Worm (Caenorhabditis elegans) whole organism, L4 larva: ENCODE measurements around the gene ncs-6.

Source experiments
- D1046.2 ChIP-seq: fragments of 200-800 bp; sonication (Bioruptor generic); IDR thresholded peaks from 2 replicates; pipeline ENCODE4 v1.3.6; 2022; ENCODE audit warnings: missing genetic modification characterization, missing compliant biosample characterization
- F10B5.3 ChIP-seq: sonication (generic microtip); optimal IDR thresholded peaks from 2 replicates; lab custom pipeline; 2016; ENCODE audit warnings: mild to moderate bottlenecking, missing genetic modification characterization, missing compliant biosample characterization
- F37D6.2 ChIP-seq: sonication (generic microtip); optimal IDR thresholded peaks from 2 replicates; lab custom pipeline; 2016; ENCODE audit warnings: mild to moderate bottlenecking, missing genetic modification characterization, missing compliant biosample characterization
- R02D3.7 ChIP-seq: fragments of 150-350 bp; sonication (generic microtip); optimal IDR thresholded peaks from 3 replicates; lab custom pipeline; 2014; ENCODE audit warnings: missing biosample characterization, missing genetic modification characterization
- T26A8.4 ChIP-seq: fragments of 200-800 bp; sonication (Bioruptor generic); IDR thresholded peaks from 2 replicates; pipeline ENCODE4 v1.3.6; 2022; ENCODE audit warnings: missing genetic modification characterization, missing compliant biosample characterization
- ZK337.2 ChIP-seq: fragments of 200-800 bp; sonication (Bioruptor generic); IDR thresholded peaks from 2 replicates; pipeline ENCODE4 v1.3.6; 2022; ENCODE audit warnings: missing genetic modification reagents, missing genetic modification characterization, missing compliant biosample characterization
- arid-1 ChIP-seq: fragments of 200-800 bp; sonication (Bioruptor generic); conservative IDR thresholded peaks from 2 replicates; pipeline ENCODE4 v1.3.6; 2022; ENCODE audit warnings: missing genetic modification reagents, missing genetic modification characterization, missing compliant biosample characterization
- attf-4 ChIP-seq: sonication (generic microtip); optimal IDR thresholded peaks from 3 replicates; lab custom pipeline; 2017; ENCODE audit warnings: missing biosample characterization, missing genetic modification characterization
- ceh-20 ChIP-seq: fragments of 200-800 bp; sonication (Bioruptor generic); IDR thresholded peaks from 2 replicates; pipeline ENCODE4 v1.3.6; 2022; ENCODE audit warnings: missing genetic modification reagents, missing genetic modification characterization, missing compliant biosample characterization
- ceh-62 ChIP-seq: sonication (generic microtip); optimal IDR thresholded peaks from 2 replicates; lab custom pipeline; 2017; ENCODE audit warnings: missing biosample characterization, missing genetic modification characterization
- cey-2 ChIP-seq: sonication (generic microtip); optimal IDR thresholded peaks from 3 replicates; lab custom pipeline; 2017; ENCODE audit warnings: missing genetic modification characterization, mild to moderate bottlenecking, missing compliant biosample characterization, antibody characterized with exemption, borderline replicate concordance; ENCODE audit not compliant: insufficient read depth
- ctbp-1 ChIP-seq: fragments of 200-800 bp; sonication (Bioruptor generic); IDR thresholded peaks from 2 replicates; pipeline ENCODE4 v1.3.6; 2022; ENCODE audit warnings: missing genetic modification reagents, missing genetic modification characterization, missing compliant biosample characterization
- daf-12 ChIP-seq: fragments of 150-350 bp; optimal IDR thresholded peaks from 2 replicates; lab custom pipeline; 2014; ENCODE audit warnings: missing biosample characterization, missing genetic modification reagents, missing genetic modification characterization
- daf-8 ChIP-seq: fragments of 200-800 bp; sonication (Bioruptor generic); IDR thresholded peaks from 2 replicates; pipeline ENCODE4 v1.3.6; 2022; ENCODE audit warnings: missing genetic modification characterization, missing compliant biosample characterization
- dmd-8 ChIP-seq: fragments of 200-800 bp; sonication (Bioruptor generic); IDR thresholded peaks from 2 replicates; pipeline ENCODE4 v1.3.6; 2022; ENCODE audit warnings: missing genetic modification characterization, missing compliant biosample characterization
- dmd-9 ChIP-seq: fragments of 200-800 bp; sonication (Bioruptor generic); IDR thresholded peaks from 2 replicates; pipeline ENCODE4 v1.3.6; 2022; ENCODE audit warnings: missing genetic modification reagents, missing genetic modification characterization, missing compliant biosample characterization
- hif-1 ChIP-seq, 2 experiments: sonication (generic microtip); optimal IDR thresholded peaks; 2 replicates each; lab custom pipeline; 2016 to 2017; ENCODE audit warnings: missing compliant biosample characterization in 2 of 2, missing genetic modification characterization in 2 of 2, missing genetic modification reagents in 2 of 2, missing genotype in 2 of 2, mild to moderate bottlenecking in 1 of 2
- hlh-11 ChIP-seq: fragments of 200-800 bp; sonication (Bioruptor generic); optimal IDR thresholded peaks from 2 replicates; lab custom pipeline; 2018; ENCODE audit warnings: mild to moderate bottlenecking, missing genetic modification characterization, missing compliant biosample characterization
- hlh-30 ChIP-seq: sonication (generic microtip); optimal IDR thresholded peaks from 2 replicates; lab custom pipeline; 2017; ENCODE audit warnings: antibody characterized with exemption, mild to moderate bottlenecking, missing genetic modification characterization, missing compliant biosample characterization; ENCODE audit not compliant: insufficient read depth
- lim-7 ChIP-seq: fragments of 200-800 bp; sonication (Bioruptor generic); IDR thresholded peaks from 2 replicates; pipeline ENCODE4 v1.3.6; 2022; ENCODE audit warnings: missing genetic modification characterization, missing compliant biosample characterization
- lin-38 ChIP-seq: fragments of 200-800 bp; sonication (Bioruptor generic); IDR thresholded peaks from 2 replicates; pipeline ENCODE4 v1.3.6; 2022; ENCODE audit warnings: missing genetic modification reagents, missing genetic modification characterization, missing compliant biosample characterization
- madf-5 ChIP-seq, 2 experiments: fragments of 200-800 bp; sonication (Bioruptor generic); IDR thresholded peaks; 2 replicates each; pipeline ENCODE4 v1.3.6; 2022; ENCODE audit warnings: missing compliant biosample characterization in 2 of 2, missing genetic modification characterization in 2 of 2
- madf-9 ChIP-seq: fragments of 200-800 bp; sonication (Bioruptor generic); conservative IDR thresholded peaks from 2 replicates; pipeline ENCODE4 v1.3.6; 2022; ENCODE audit warnings: missing genetic modification reagents, missing genetic modification characterization, missing compliant biosample characterization
- mdt-29 ChIP-seq: fragments of 200-800 bp; sonication (Bioruptor generic); IDR thresholded peaks from 2 replicates; pipeline ENCODE4 v1.3.6; 2022; ENCODE audit warnings: missing genetic modification reagents, missing genetic modification characterization, missing compliant biosample characterization
- mxl-3 ChIP-seq: fragments of 200-800 bp; sonication (Bioruptor generic); optimal IDR thresholded peaks from 2 replicates; lab custom pipeline; 2018; ENCODE audit warnings: mild to moderate bottlenecking, missing genetic modification characterization, missing compliant biosample characterization
- nhr-111 ChIP-seq: fragments of 200-800 bp; sonication (Bioruptor generic); optimal IDR thresholded peaks from 2 replicates; lab custom pipeline; 2018; ENCODE audit warnings: mild to moderate bottlenecking, missing genetic modification characterization, missing compliant biosample characterization
- nhr-237 ChIP-seq: sonication (generic microtip); optimal IDR thresholded peaks from 2 replicates; lab custom pipeline; 2017; ENCODE audit warnings: missing biosample characterization, missing genetic modification characterization
- nhr-25 ChIP-seq: sonication (generic microtip); optimal IDR thresholded peaks from 2 replicates; lab custom pipeline; 2017; ENCODE audit warnings: missing genetic modification characterization, mild to moderate bottlenecking, missing compliant biosample characterization, antibody characterized with exemption, moderate library complexity, borderline replicate concordance; ENCODE audit not compliant: insufficient read depth
- nhr-28 ChIP-seq: fragments of 150-350 bp; optimal IDR thresholded peaks from 2 replicates; lab custom pipeline; 2014; ENCODE audit warnings: missing biosample characterization, missing genetic modification characterization
- nhr-41 ChIP-seq: fragments of 200-800 bp; sonication (Bioruptor generic); IDR thresholded peaks from 2 replicates; pipeline ENCODE4 v1.3.6; 2022; ENCODE audit warnings: missing genetic modification reagents, missing genetic modification characterization, missing compliant biosample characterization
- nhr-77 ChIP-seq: fragments of 150-350 bp; optimal IDR thresholded peaks from 2 replicates; lab custom pipeline; 2014; ENCODE audit warnings: missing biosample characterization, missing genetic modification characterization
- php-3 ChIP-seq: fragments of 200-800 bp; sonication (Bioruptor generic); IDR thresholded peaks from 2 replicates; pipeline ENCODE4 v1.3.6; 2022; ENCODE audit warnings: missing genetic modification reagents, missing genetic modification characterization, missing compliant biosample characterization
- sdz-12 ChIP-seq: fragments of 200-800 bp; sonication (Bioruptor generic); optimal IDR thresholded peaks from 2 replicates; lab custom pipeline; 2018; ENCODE audit warnings: mild to moderate bottlenecking, missing genetic modification characterization, missing compliant biosample characterization
- set-16 ChIP-seq: fragments of 200-800 bp; sonication (Bioruptor generic); IDR thresholded peaks from 2 replicates; pipeline ENCODE4 v1.3.6; 2022; ENCODE audit warnings: missing genetic modification reagents, missing genetic modification characterization, missing compliant biosample characterization
- snpc-1.2 ChIP-seq: fragments of 200-800 bp; sonication (Bioruptor generic); IDR thresholded peaks from 2 replicates; pipeline ENCODE4 v1.3.6; 2022; ENCODE audit warnings: missing genetic modification reagents, missing genetic modification characterization, missing compliant biosample characterization
- spr-3 ChIP-seq: fragments of 200-800 bp; sonication (Bioruptor generic); optimal IDR thresholded peaks from 2 replicates; lab custom pipeline; 2018; ENCODE audit warnings: mild to moderate bottlenecking, missing genetic modification characterization, missing compliant biosample characterization
- tag-97 ChIP-seq: fragments of 200-800 bp; sonication (Bioruptor generic); IDR thresholded peaks from 2 replicates; pipeline ENCODE4 v1.3.6; 2022; ENCODE audit warnings: missing genetic modification characterization, missing compliant biosample characterization
- unc-130 ChIP-seq: sonication (generic microtip); optimal IDR thresholded peaks from 2 replicates; lab custom pipeline; 2016; ENCODE audit warnings: missing genetic modification reagents, missing genetic modification characterization, missing compliant biosample characterization
- unc-39 ChIP-seq: sonication (generic microtip); optimal IDR thresholded peaks from 2 replicates; lab custom pipeline; 2017; ENCODE audit warnings: missing biosample characterization, missing genetic modification characterization
- unc-62 ChIP-seq, 3 experiments: fragments of 150-350 bp in 1 of 3; sonication (generic microtip); optimal IDR thresholded peaks in 2 of 3; peaks in 1 of 3; 1 replicate in 1 of 3; 2 replicates in 2 of 3; lab custom pipeline; 2014 to 2017; ENCODE audit warnings: missing biosample characterization in 3 of 3, missing genetic modification characterization in 3 of 3, missing genetic modification reagents in 3 of 3, missing genotype in 1 of 3
- vab-7 ChIP-seq: fragments of 200-800 bp; sonication (Bioruptor generic); IDR thresholded peaks from 2 replicates; pipeline ENCODE4 v1.3.6; 2022; ENCODE audit warnings: missing genetic modification reagents, missing genetic modification characterization, missing compliant biosample characterization
- zfp-2 ChIP-seq: sonication (generic microtip); optimal IDR thresholded peaks from 2 replicates; lab custom pipeline; 2016; ENCODE audit warnings: mild to moderate bottlenecking, missing genetic modification characterization, missing compliant biosample characterization
- zfp-3 ChIP-seq: fragments of 200-800 bp; sonication (Bioruptor generic); conservative IDR thresholded peaks from 2 replicates; pipeline ENCODE4 v1.3.6; 2022; ENCODE audit warnings: missing genetic modification reagents, missing genetic modification characterization, missing compliant biosample characterization
- zip-11 ChIP-seq: fragments of 200-800 bp; sonication (Bioruptor generic); IDR thresholded peaks from 2 replicates; pipeline ENCODE4 v1.3.6; 2022; ENCODE audit warnings: missing genetic modification characterization, missing compliant biosample characterization
- zip-2 ChIP-seq: fragments of 150-350 bp; optimal IDR thresholded peaks from 2 replicates; lab custom pipeline; 2014; ENCODE audit warnings: missing biosample characterization, missing genetic modification characterization
- ztf-11 ChIP-seq: fragments of 150-350 bp; optimal IDR thresholded peaks from 2 replicates; lab custom pipeline; 2014; ENCODE audit warnings: missing biosample characterization, missing genetic modification characterization
- ztf-7 ChIP-seq: fragments of 150-350 bp; optimal IDR thresholded peaks from 2 replicates; lab custom pipeline; 2014; ENCODE audit warnings: missing biosample characterization, missing genetic modification characterization

Gene ncs-6

ce11 chrII:3520988-3521850 is 7.1 kb downstream of the ncs-6 start, which contains the start of gene W09G10.9 (continued):
- TF ChIP-seq hlh-11 (tag; lab: Kevin White, UChicago), result peak; percentile 44
- TF ChIP-seq zfp-3 (GFP tag; lab: Robert Waterston, UW), result no peak
- TF ChIP-seq ZK337.2 (GFP tag; lab: Robert Waterston, UW), result peak; percentile 74; the same call in 1 of the 2 replicates
- no peak for TF ChIP-seq nhr-237 (tag; lab: Kevin White, UChicago)
- TF ChIP-seq attf-4, result no peak
- TF ChIP-seq unc-130 (GFP tag; lab: Kevin White, UChicago), result peak; percentile 32
- TF ChIP-seq ceh-62 (tag; lab: Kevin White, UChicago), result no peak
- 0 out of 2 replicates have a peak, but pooled peaks have one; percentile 22 for TF ChIP-seq snpc-1.2
- peak; percentile 36 for TF ChIP-seq nhr-111 (GFP tag; lab: Kevin White, UChicago)
- TF ChIP-seq set-16, result peak; percentile 92
- peak; percentile 87 for TF ChIP-seq T26A8.4 (GFP tag; lab: Robert Waterston, UW)
- peak; percentile 15 for TF ChIP-seq mxl-3 (GFP tag; lab: Kevin White, UChicago)
- TF ChIP-seq zfp-2 (tag; lab: Kevin White, UChicago), result peak; percentile 14
- TF ChIP-seq arid-1 (GFP tag; lab: Robert Waterston, UW), result peak; percentile 91
- TF ChIP-seq lin-38 (GFP tag; lab: Robert Waterston, UW), result peak; percentile 95
- TF ChIP-seq nhr-41, result 0 out of 2 replicates have a peak, but pooled peaks have one; percentile 11
- no peak for TF ChIP-seq unc-39 (tag; lab: Kevin White, UChicago)
- peak in 1 of 2 experiments; percentile 66 for TF ChIP-seq unc-62 (GFP tag; optimal IDR thresholded peaks at IDR 0.05 in 1 of 2; lab: Kevin White, UChicago)
- no peak for TF ChIP-seq unc-62 (tag; optimal IDR thresholded peaks at IDR 0.05; lab: Kevin White, UChicago)
- no peak for TF ChIP-seq F10B5.3
- TF ChIP-seq spr-3 (GFP tag; lab: Kevin White, UChicago), result peak; percentile 9
- no peak for TF ChIP-seq madf-5 (GFP tag; IDR thresholded peaks at IDR 0.05; lab: Robert Waterston, UW)
- 0 out of 2 replicates have a peak, but pooled peaks have one; percentile 47 for TF ChIP-seq daf-8 (GFP tag; lab: Robert Waterston, UW)
- peak; percentile 27 for TF ChIP-seq nhr-28 (tag; lab: Kevin White, UChicago)
- no peak for TF ChIP-seq nhr-25
- TF ChIP-seq zip-11, result 0 out of 2 replicates have a peak, but pooled peaks have one; percentile 51
- TF ChIP-seq ceh-20 (GFP tag; lab: Robert Waterston, UW), result 0 out of 2 replicates have a peak, but pooled peaks have one; percentile 74
- TF ChIP-seq nhr-77 (tag; lab: Kevin White, UChicago), result peak; percentile 61
- peak; percentile 69 for TF ChIP-seq mdt-29 (GFP tag; lab: Robert Waterston, UW)
- peak; percentile 88 for TF ChIP-seq dmd-9
- peak; percentile 22 for TF ChIP-seq hlh-30 (tag; lab: Kevin White, UChicago)
- no peak for TF ChIP-seq cey-2 (tag; lab: Kevin White, UChicago)
- TF ChIP-seq F37D6.2 (tag; lab: Kevin White, UChicago), result no peak
- TF ChIP-seq ztf-11 (tag; lab: Kevin White, UChicago), result no peak
- TF ChIP-seq D1046.2 (GFP tag; lab: Robert Waterston, UW), result peak; percentile 75; the same call in 1 of the 2 replicates
- no peak for TF ChIP-seq R02D3.7 (tag; lab: Kevin White, UChicago)
- no peak for TF ChIP-seq zip-2 (tag; lab: Kevin White, UChicago)
- peak; percentile 86 for TF ChIP-seq lim-7 (GFP tag; lab: Robert Waterston, UW)
- peak; percentile 90 for TF ChIP-seq madf-9 (GFP tag; lab: Robert Waterston, UW)
- TF ChIP-seq sdz-12 (GFP tag; lab: Kevin White, UChicago), result peak; percentile 14
- TF ChIP-seq php-3 (GFP tag; lab: Robert Waterston, UW), result 0 out of 2 replicates have a peak, but pooled peaks have one; percentile 42
- peak; percentile 75 for TF ChIP-seq ctbp-1 (GFP tag; lab: Robert Waterston, UW)
- TF ChIP-seq daf-12, result no peak
- TF ChIP-seq tag-97 (GFP tag; lab: Robert Waterston, UW), result 0 out of 2 replicates have a peak, but pooled peaks have one; percentile 77
- TF ChIP-seq ztf-7 (tag; lab: Kevin White, UChicago), result no peak
- TF ChIP-seq hif-1 (tag; optimal IDR thresholded peaks at IDR 0.05; lab: Kevin White, UChicago), result peak in 1 of 2 experiments; percentile 25
- TF ChIP-seq dmd-8 (GFP tag; lab: Robert Waterston, UW), result peak; percentile 87
- TF ChIP-seq vab-7, result peak; percentile 75
